Worm (Caenorhabditis elegans) whole organism, early embryonic: Measurements from ENCODE around the gene F21C10.5.

Experiments used
- ama-1 ChIP-seq: fragments of 150-350 bp; optimal IDR thresholded peaks from 2 replicates; lab custom pipeline; 2014
- ceh-13 ChIP-seq: fragments of 200-800 bp; sonication (Bioruptor generic); optimal IDR thresholded peaks from 2 replicates; lab custom pipeline; 2018; ENCODE audit warnings: mild to moderate bottlenecking, missing genetic modification characterization, missing compliant biosample characterization
- ets-7 ChIP-seq: sonication (generic microtip); optimal IDR thresholded peaks from 2 replicates; lab custom pipeline; 2016; ENCODE audit warnings: missing genotype, missing genetic modification characterization, missing compliant biosample characterization
- hmbx-1 ChIP-seq: sonication (generic microtip); optimal IDR thresholded peaks from 2 replicates; lab custom pipeline; 2016; ENCODE audit warnings: mild to moderate bottlenecking, missing genetic modification characterization, missing compliant biosample characterization
- hnd-1 ChIP-seq: sonication (generic microtip); optimal IDR thresholded peaks from 2 replicates; lab custom pipeline; 2016; ENCODE audit warnings: missing genetic modification characterization, missing compliant biosample characterization
- pes-1 ChIP-seq: fragments of 200-800 bp; sonication (Bioruptor generic); IDR thresholded peaks from 2 replicates; pipeline ENCODE4 v1.3.6; 2022; ENCODE audit warnings: missing genetic modification reagents, missing genetic modification characterization, missing compliant biosample characterization
- scrt-1 ChIP-seq: fragments of 200-800 bp; sonication (Bioruptor generic); IDR thresholded peaks from 2 replicates; pipeline ENCODE4 v1.3.6; 2022; ENCODE audit warnings: missing genetic modification characterization, missing compliant biosample characterization
- tra-4 ChIP-seq: sonication (generic microtip); optimal IDR thresholded peaks from 2 replicates; lab custom pipeline; 2017; ENCODE audit warnings: missing genetic modification characterization, missing compliant biosample characterization

DNA sequence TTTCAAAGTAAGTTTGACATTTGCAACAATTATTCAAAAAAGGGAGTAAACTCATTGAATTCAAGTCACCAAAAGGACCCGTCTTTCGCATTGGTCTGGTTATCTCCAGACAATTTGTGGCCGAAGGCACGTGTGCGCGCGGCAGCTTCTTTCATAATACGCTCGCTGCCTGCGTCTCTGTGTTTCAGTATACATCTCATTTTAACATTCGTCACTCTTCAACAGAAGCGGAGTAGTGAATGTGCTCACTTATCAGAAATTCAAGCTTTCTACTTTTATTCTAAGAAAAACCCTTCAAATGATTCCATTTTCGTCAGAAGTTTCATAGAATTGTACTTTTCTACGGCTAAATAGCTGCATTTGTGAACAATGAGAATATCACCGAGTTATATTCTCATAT lies 3.1 kb downstream of the F21C10.5 start:
- TF ChIP-seq hmbx-1, result no peak
- no peak for TF ChIP-seq ceh-13
- no peak for TF ChIP-seq ama-1 (lab: Kevin White, UChicago)
- TF ChIP-seq tra-4 (tag; lab: Kevin White, UChicago), result no peak
- no peak for TF ChIP-seq hnd-1 (tag; lab: Kevin White, UChicago)
- no peak for TF ChIP-seq pes-1 (GFP tag; lab: Robert Waterston, UW)
- no peak for TF ChIP-seq ets-7 (tag; lab: Kevin White, UChicago)
- TF ChIP-seq scrt-1 (GFP tag; lab: Robert Waterston, UW), result no peak
